Worm (Caenorhabditis elegans): ENCODE data around the gene rmd-1.

ce11 chrIII:9782011-9782436 is 23.1 kb downstream of the rmd-1 start, which contains the start of gene vha-2:
- TF ChIP-seq ref-1 (GFP tag; conservative IDR thresholded peaks at IDR 0.05) (no peak), tab-1 (GFP tag; IDR thresholded peaks at IDR 0.05) (no peak), med-1 (GFP tag; optimal IDR thresholded peaks at IDR 0.05; ENCODE audit: insufficient read depth) (no peak), flt-1 (GFP tag; IDR thresholded peaks at IDR 0.05) (no peak), ztf-23 (GFP tag; IDR thresholded peaks at IDR 0.05) (no peak), cog-1 (tag; optimal IDR thresholded peaks at IDR 0.05) (no peak)

Measured in whole organism, midembryonic.